Fruit fly (Drosophila melanogaster) whole organism, embryonic: ENCODE data around the gene lmd.

Experiments
- ATbp ChIP-seq: fragments of 200-800 bp; sonication (Bioruptor generic); optimal IDR thresholded peaks from 2 replicates; lab custom pipeline; 2017; ENCODE audit warnings: missing biosample characterization, mild to moderate bottlenecking, missing genetic modification characterization, missing genetic modification reagents
- Awh ChIP-seq: fragments of 200-800 bp; sonication (Bioruptor generic); IDR thresholded peaks from 2 replicates; pipeline ENCODE4, ENCODE4 v1.3.6; 2022; ENCODE audit warnings: missing biosample characterization, missing genetic modification characterization
- Bgb ChIP-seq: fragments of 200-800 bp; sonication (Bioruptor generic); IDR thresholded peaks from 2 replicates; pipeline ENCODE4 v1.3.6; 2022; ENCODE audit warnings: missing biosample characterization, missing genetic modification characterization; ENCODE audit not compliant: partially characterized antibody
- CG10543 ChIP-seq: fragments of 200-800 bp; sonication (Bioruptor generic); optimal IDR thresholded peaks from 3 replicates; lab custom pipeline; 2017; ENCODE audit warnings: missing biosample characterization, mild to moderate bottlenecking, missing genetic modification characterization, moderate library complexity
- CG11456 ChIP-seq: fragments of 200-800 bp; sonication (Bioruptor generic); IDR thresholded peaks from 3 replicates; pipeline ENCODE4 v1.3.6; 2022; ENCODE audit warnings: missing biosample characterization, missing genetic modification characterization
- CG12104 ChIP-seq: fragments of 200-800 bp; sonication (Bioruptor generic); optimal IDR thresholded peaks from 3 replicates; lab custom pipeline; 2016; ENCODE audit warnings: missing biosample characterization, missing genetic modification characterization
- CG12155 ChIP-seq: fragments of 200-800 bp; sonication (Bioruptor generic); optimal IDR thresholded peaks from 3 replicates; lab custom pipeline; 2016; ENCODE audit warnings: missing biosample characterization, missing genetic modification characterization
- CG13123 ChIP-seq: fragments of 200-800 bp; sonication (Bioruptor generic); optimal IDR thresholded peaks from 2 replicates; lab custom pipeline; 2016; ENCODE audit warnings: missing biosample characterization, missing genetic modification characterization
- CG15073 ChIP-seq: fragments of 200-800 bp; sonication (Bioruptor generic); optimal IDR thresholded peaks from 2 replicates; lab custom pipeline; 2016; ENCODE audit warnings: missing biosample characterization, missing genetic modification characterization
- CG15601 ChIP-seq: fragments of 200-800 bp; sonication (Bioruptor generic); optimal IDR thresholded peaks from 3 replicates; lab custom pipeline; 2019; ENCODE audit warnings: missing biosample characterization, mild to moderate bottlenecking, missing genetic modification characterization, moderate library complexity
- CG17359 ChIP-seq: fragments of 200-800 bp; sonication (Bioruptor generic); optimal IDR thresholded peaks from 3 replicates; lab custom pipeline; 2018; ENCODE audit warnings: missing biosample characterization, mild to moderate bottlenecking, missing genetic modification characterization, moderate library complexity
- CG18262 ChIP-seq: fragments of 200-800 bp; optimal IDR thresholded peaks from 3 replicates; lab custom pipeline; 2019; ENCODE audit warnings: missing biosample characterization, mild to moderate bottlenecking, missing genetic modification characterization, moderate library complexity
- CG18764 ChIP-seq: fragments of 200-800 bp; sonication (Bioruptor generic); optimal IDR thresholded peaks from 3 replicates; lab custom pipeline; 2016; ENCODE audit warnings: missing biosample characterization, missing genetic modification characterization
- CG3065 ChIP-seq: fragments of 200-800 bp; sonication (Bioruptor generic); optimal IDR thresholded peaks from 2 replicates; lab custom pipeline; 2016; ENCODE audit warnings: missing biosample characterization, missing genetic modification characterization
- CG34422 ChIP-seq: fragments of 200-800 bp; sonication (Bioruptor generic); IDR thresholded peaks from 3 replicates; pipeline ENCODE4 v1.3.6; 2022; ENCODE audit warnings: missing biosample characterization, missing genetic modification characterization
- CG4820 ChIP-seq: fragments of 200-800 bp; sonication (Bioruptor generic); optimal IDR thresholded peaks from 3 replicates; lab custom pipeline; 2016; ENCODE audit warnings: missing biosample characterization, missing genetic modification characterization
- CG7928 ChIP-seq: fragments of 200-800 bp; sonication (Bioruptor generic); optimal IDR thresholded peaks from 2 replicates; lab custom pipeline; 2017; ENCODE audit warnings: missing biosample characterization, mild to moderate bottlenecking, missing genetic modification characterization
- CG7987 ChIP-seq: fragments of 200-800 bp; sonication (Bioruptor generic); optimal IDR thresholded peaks from 2 replicates; lab custom pipeline; 2018; ENCODE audit warnings: missing biosample characterization, mild to moderate bottlenecking, missing genetic modification characterization, moderate library complexity
- CG8290 ChIP-seq, 3 experiments: fragments of 200-800 bp; sonication (Bioruptor generic); optimal IDR thresholded peaks; 2 replicates each; lab custom pipeline; 2016 to 2019; ENCODE audit warnings: missing biosample characterization in 3 of 3, missing genetic modification characterization in 3 of 3, mild to moderate bottlenecking in 2 of 3, moderate library complexity in 1 of 3
- CTCF ChIP-seq: fragments of 200-800 bp; sonication (Bioruptor generic); optimal IDR thresholded peaks from 2 replicates; lab custom pipeline; 2017; ENCODE audit warnings: missing biosample characterization, mild to moderate bottlenecking, missing genetic modification characterization, moderate library complexity
- CoRest ChIP-seq: fragments of 200-800 bp; sonication (Bioruptor generic); optimal IDR thresholded peaks from 3 replicates; lab custom pipeline; 2018; ENCODE audit warnings: missing biosample characterization, mild to moderate bottlenecking, missing genetic modification characterization, moderate library complexity
- Deaf1 ChIP-seq: fragments of 200-800 bp; optimal IDR thresholded peaks from 3 replicates; lab custom pipeline; 2019; ENCODE audit warnings: missing biosample characterization, mild to moderate bottlenecking, missing genetic modification characterization, moderate library complexity
- Drgx ChIP-seq: fragments of 200-800 bp; sonication (Bioruptor generic); IDR thresholded peaks from 2 replicates; pipeline ENCODE4 v1.3.6; 2022; ENCODE audit warnings: missing biosample characterization, missing genetic modification characterization
- Eip74EF ChIP-seq, 2 experiments: fragments of 200-800 bp in 1 of 2; fragments of >200 bp in 1 of 2; sonication (Bioruptor generic) in 1 of 2; optimal IDR thresholded peaks; 2 replicates each; lab custom pipeline; 2017 to 2019; ENCODE audit warnings: missing biosample characterization in 2 of 2, missing genetic modification characterization in 2 of 2, mild to moderate bottlenecking in 1 of 2, moderate library complexity in 1 of 2
- Hmx ChIP-seq: fragments of 200-800 bp; sonication (Bioruptor generic); optimal IDR thresholded peaks from 2 replicates; lab custom pipeline; 2016; ENCODE audit warnings: missing biosample characterization, missing genetic modification characterization
- Jarid2 ChIP-seq: fragments of 200-800 bp; sonication (Bioruptor generic); optimal IDR thresholded peaks from 3 replicates; lab custom pipeline; 2017; ENCODE audit warnings: mild to moderate bottlenecking, missing biosample characterization, missing genetic modification reagents, missing genetic modification characterization
- MESR4 ChIP-seq: fragments of 200-800 bp; sonication (Bioruptor generic); optimal IDR thresholded peaks from 2 replicates; lab custom pipeline; 2018; ENCODE audit warnings: missing biosample characterization, mild to moderate bottlenecking, missing genetic modification characterization, moderate library complexity
- Med ChIP-seq: fragments of 200-800 bp; sonication (Bioruptor generic); peaks from one replicate; lab custom pipeline; 2016; ENCODE audit warnings: missing biosample characterization, missing genetic modification characterization, mild to moderate bottlenecking, inconsistent platforms, moderate library complexity
- Myb ChIP-seq: fragments of 200-800 bp; sonication (Bioruptor generic); optimal IDR thresholded peaks from 2 replicates; lab custom pipeline; 2016; ENCODE audit warnings: missing biosample characterization, missing genetic modification characterization
- NfI ChIP-seq: fragments of 200-800 bp; sonication (Bioruptor generic); optimal IDR thresholded peaks from 3 replicates; lab custom pipeline; 2018; ENCODE audit warnings: missing biosample characterization, mild to moderate bottlenecking, missing genetic modification characterization, moderate library complexity
- bbx ChIP-seq: fragments of 200-800 bp; sonication (Bioruptor generic); IDR thresholded peaks from 2 replicates; pipeline ENCODE4 v1.3.6; 2022; ENCODE audit warnings: missing biosample characterization, missing genetic modification characterization; ENCODE audit not compliant: partially characterized antibody
- chinmo ChIP-seq: fragments of 200-800 bp; sonication (Bioruptor generic); IDR thresholded peaks from 4 replicates; pipeline ENCODE4 v1.3.6; 2022; ENCODE audit warnings: missing biosample characterization, missing genetic modification characterization; ENCODE audit not compliant: partially characterized antibody
- ci ChIP-seq: fragments of 200-800 bp; sonication (Bioruptor generic); IDR thresholded peaks from 3 replicates; pipeline ENCODE4 v1.3.6; 2022; ENCODE audit warnings: missing biosample characterization, missing genetic modification characterization
- crp ChIP-seq, 2 experiments: fragments of 200-800 bp; sonication (Bioruptor generic); optimal IDR thresholded peaks; 2 replicates in 1 of 2; 3 replicates in 1 of 2; lab custom pipeline; 2017; ENCODE audit warnings: missing biosample characterization in 2 of 2, missing genetic modification characterization in 2 of 2, mild to moderate bottlenecking in 1 of 2, moderate library complexity in 1 of 2
- cwo ChIP-seq: fragments of 200-800 bp; sonication (Bioruptor generic); optimal IDR thresholded peaks from 3 replicates; lab custom pipeline; 2017; ENCODE audit warnings: missing biosample characterization, missing genetic modification characterization, mild to moderate bottlenecking, moderate library complexity, missing genetic modification reagents
- ftz-f1 ChIP-seq: fragments of 200-800 bp; sonication (Bioruptor generic); optimal IDR thresholded peaks from 2 replicates; lab custom pipeline; 2016; ENCODE audit warnings: missing biosample characterization, missing genetic modification characterization
- grn ChIP-seq: fragments of 200-800 bp; sonication (Bioruptor generic); optimal IDR thresholded peaks from 3 replicates; lab custom pipeline; 2017; ENCODE audit warnings: missing biosample characterization, missing genetic modification characterization
- kay ChIP-seq: fragments of 200-800 bp; sonication (Bioruptor generic); optimal IDR thresholded peaks from 2 replicates; lab custom pipeline; 2016; ENCODE audit warnings: missing biosample characterization, missing genetic modification characterization
- knrl ChIP-seq: fragments of 200-800 bp; sonication (Bioruptor generic); IDR thresholded peaks from 3 replicates; pipeline ENCODE4 v1.3.6; 2022; ENCODE audit warnings: missing biosample characterization, missing genetic modification characterization; ENCODE audit not compliant: partially characterized antibody
- luna ChIP-seq: fragments of 200-800 bp; sonication (Bioruptor generic); optimal IDR thresholded peaks from 2 replicates; lab custom pipeline; 2016; ENCODE audit warnings: missing biosample characterization, missing genetic modification characterization
- oc ChIP-seq: fragments of 200-800 bp; sonication (Bioruptor generic); optimal IDR thresholded peaks from 2 replicates; lab custom pipeline; 2018; ENCODE audit warnings: missing biosample characterization, mild to moderate bottlenecking, missing genetic modification characterization, moderate library complexity
- pb ChIP-seq: fragments of 200-800 bp; sonication (Bioruptor generic); optimal IDR thresholded peaks from 3 replicates; lab custom pipeline; 2016; ENCODE audit warnings: missing biosample characterization, missing genetic modification characterization
- pho ChIP-seq: fragments of 200-800 bp; sonication (Bioruptor generic); optimal IDR thresholded peaks from 2 replicates; lab custom pipeline; 2016; ENCODE audit warnings: missing biosample characterization, missing genetic modification characterization
- sens ChIP-seq: fragments of 200-800 bp; sonication (Bioruptor generic); peaks from one replicate; lab custom pipeline; 2016; ENCODE audit warnings: missing biosample characterization, missing genetic modification characterization
- sob ChIP-seq: fragments of 200-800 bp; sonication (Bioruptor generic); IDR thresholded peaks from 2 replicates; pipeline ENCODE4 v1.3.6; 2022; ENCODE audit warnings: missing biosample characterization, missing genetic modification characterization
- vvl ChIP-seq: fragments of 200-800 bp; sonication (Bioruptor generic); IDR thresholded peaks from 2 replicates; pipeline ENCODE4 v1.3.6; 2022; ENCODE audit warnings: missing biosample characterization, missing genetic modification characterization
- wor ChIP-seq: fragments of 200-800 bp; sonication (Bioruptor generic); IDR thresholded peaks from 2 replicates; pipeline ENCODE4 v1.3.6; 2022; ENCODE audit warnings: missing biosample characterization, missing genetic modification characterization

Gene lmd

dm6 chr3R:23012017-23012416 is 14.5 kb downstream of the lmd start, which contains the start of gene CG6688 (continued):
- TF ChIP-seq CG18764 = no peak
- no peak for TF ChIP-seq luna (GFP tag; lab: Kevin White, UChicago)
- TF ChIP-seq CG10543 (GFP tag; lab: Kevin White, UChicago) = peak; percentile 27
- TF ChIP-seq cwo (GFP tag; lab: Kevin White, UChicago) = no peak
- peak; percentile 92 for TF ChIP-seq grn (GFP tag; lab: Kevin White, UChicago)
- TF ChIP-seq CG8290 (GFP tag; optimal IDR thresholded peaks at IDR 0.05; lab: Kevin White, UChicago) = no peak
- TF ChIP-seq CG8290 (tag; optimal IDR thresholded peaks at IDR 0.05; lab: Kevin White, UChicago) = peak in 1 of 2 experiments; percentile 7
- TF ChIP-seq CG7928 (GFP tag; lab: Kevin White, UChicago) = no peak
- no peak for TF ChIP-seq pho (GFP tag; lab: Kevin White, UChicago)
- no peak for TF ChIP-seq wor (GFP tag; lab: Robert Waterston, UW)
- no peak for TF ChIP-seq CG13123 (GFP tag; lab: Kevin White, UChicago)
- TF ChIP-seq CG7987 = peak; percentile 19

dm6 chr3R:23010406-23010805 is 16.1 kb downstream of the lmd start, which contains the start of gene CG34375:
Gene CG34375 (minus strand): TSS chr3R:23010562.
- TF ChIP-seq CG18262 = no peak
- 0 out of 2 replicates have a peak, but pooled peaks have one; percentile 10 for TF ChIP-seq Bgb (GFP tag; lab: Robert Waterston, UW)
- no peak for TF ChIP-seq Deaf1 (tag; lab: Kevin White, UChicago)
- TF ChIP-seq oc (tag; lab: Kevin White, UChicago) = peak; percentile 19
- TF ChIP-seq CG15073 = no peak
- 0 out of 2 replicates have a peak, but pooled peaks have one; percentile 14 for TF ChIP-seq Awh (GFP tag; lab: Robert Waterston, UW)
- peak; percentile 28 for TF ChIP-seq Jarid2 (GFP tag; lab: Kevin White, UChicago)
- TF ChIP-seq CoRest = no peak
- TF ChIP-seq ATbp = no peak
- TF ChIP-seq NfI (GFP tag; lab: Kevin White, UChicago) = no peak
- peak; percentile 48 for TF ChIP-seq Myb (GFP tag; lab: Kevin White, UChicago)
- TF ChIP-seq CG11456 (GFP tag; lab: Robert Waterston, UW) = peak; percentile 19; the same call in 1 of the 3 replicates
- no peak for TF ChIP-seq CG15601
- TF ChIP-seq CG17359 (tag; lab: Kevin White, UChicago) = peak; percentile 4
- no peak for TF ChIP-seq CG12155 (GFP tag; lab: Kevin White, UChicago)
- no peak for TF ChIP-seq Hmx
- TF ChIP-seq Eip74EF (GFP tag; optimal IDR thresholded peaks at IDR 0.05; lab: Kevin White, UChicago) = peak in 1 of 2 experiments; percentile 17
- peak; percentile 61; the same call in 1 of the 4 replicates for TF ChIP-seq chinmo (GFP tag; lab: Robert Waterston, UW)
- TF ChIP-seq sob (GFP tag; lab: Robert Waterston, UW) = 0 out of 2 replicates have a peak, but pooled peaks have one; percentile 5
- TF ChIP-seq CG34422 (GFP tag; lab: Robert Waterston, UW) = 0 out of 3 replicates have a peak, but pooled peaks have one; percentile 46
- no peak for TF ChIP-seq CG12104 (GFP tag; lab: Kevin White, UChicago)
- 0 out of 3 replicates have a peak, but pooled peaks have one; percentile 35 for TF ChIP-seq ci (GFP tag; lab: Robert Waterston, UW)
- no peak for TF ChIP-seq kay (GFP tag; lab: Kevin White, UChicago)
- TF ChIP-seq grn (GFP tag; lab: Kevin White, UChicago) = peak; percentile 21
- TF ChIP-seq pb (GFP tag; lab: Kevin White, UChicago) = no peak
- 0 out of 2 replicates have a peak, but pooled peaks have one; percentile 12 for TF ChIP-seq Drgx (GFP tag; lab: Robert Waterston, UW)
- TF ChIP-seq CG4820 (GFP tag; lab: Kevin White, UChicago) = no peak
- TF ChIP-seq ftz-f1 = peak; percentile 17
- TF ChIP-seq CTCF = peak; percentile 89
- TF ChIP-seq vvl (GFP tag; lab: Robert Waterston, UW) = peak; percentile 25; the same call in 1 of the 2 replicates
- TF ChIP-seq knrl (GFP tag; lab: Robert Waterston, UW) = no peak
- peak; percentile 79 for TF ChIP-seq Med (GFP tag; lab: Kevin White, UChicago)
- TF ChIP-seq sens (GFP tag; lab: Kevin White, UChicago) = peak; percentile 12
- peak in 1 of 2 experiments; percentile 57 for TF ChIP-seq crp (GFP tag; optimal IDR thresholded peaks at IDR 0.05; lab: Kevin White, UChicago)
- TF ChIP-seq bbx (GFP tag; lab: Robert Waterston, UW) = no peak
- TF ChIP-seq MESR4 (GFP tag; lab: Kevin White, UChicago) = no peak
- no peak for TF ChIP-seq CG3065 (GFP tag; lab: Kevin White, UChicago)
